Fruit fly (Drosophila melanogaster) whole organism, embryonic: ENCODE measurements around the gene VhaM9.7-c.
A peak's percentile ranks its signal among the peaks of the same experiment; 100 is the strongest.

Source experiments
- Adf1 ChIP-seq: fragments of 200-800 bp; sonication (Bioruptor generic); IDR thresholded peaks from 2 replicates; pipeline ENCODE4 v1.3.6; 2022; ENCODE audit warnings: missing biosample characterization, missing genetic modification characterization
- Asciz ChIP-seq: fragments of 200-800 bp; sonication (Bioruptor generic); optimal IDR thresholded peaks from 2 replicates; lab custom pipeline; 2017; ENCODE audit warnings: missing biosample characterization, mild to moderate bottlenecking, missing genetic modification characterization, missing genetic modification reagents
- Bgb ChIP-seq: fragments of 200-800 bp; sonication (Bioruptor generic); IDR thresholded peaks from 2 replicates; pipeline ENCODE4 v1.3.6; 2022; ENCODE audit warnings: missing biosample characterization, missing genetic modification characterization; ENCODE audit not compliant: partially characterized antibody
- CG10321 ChIP-seq: fragments of 200-800 bp; sonication (Bioruptor generic); IDR thresholded peaks from 2 replicates; pipeline ENCODE4 v1.3.6; 2022; ENCODE audit warnings: missing biosample characterization, missing genetic modification characterization
- CG11560 ChIP-seq: fragments of 200-800 bp; sonication (Bioruptor generic); IDR thresholded peaks from 3 replicates; pipeline ENCODE4 v1.3.6; 2022; ENCODE audit warnings: missing biosample characterization, missing genetic modification characterization
- CG12236 ChIP-seq: fragments of 200-800 bp; sonication (Bioruptor generic); optimal IDR thresholded peaks from 2 replicates; lab custom pipeline; 2016; ENCODE audit warnings: missing biosample characterization, missing genetic modification characterization
- CG12391 ChIP-seq: fragments of 200-800 bp; sonication (Bioruptor generic); optimal IDR thresholded peaks from 3 replicates; lab custom pipeline; 2018; ENCODE audit warnings: missing biosample characterization, mild to moderate bottlenecking, missing genetic modification characterization, moderate library complexity
- CG13287 ChIP-seq: fragments of 200-800 bp; sonication (Bioruptor generic); IDR thresholded peaks from 2 replicates; pipeline ENCODE4 v1.3.6; 2022; ENCODE audit warnings: missing biosample characterization, missing genetic modification characterization; ENCODE audit not compliant: partially characterized antibody
- CG15011 ChIP-seq: fragments of 200-800 bp; sonication (Bioruptor generic); optimal IDR thresholded peaks from 3 replicates; lab custom pipeline; 2018; ENCODE audit warnings: missing biosample characterization, mild to moderate bottlenecking, missing genetic modification characterization
- CG1602 ChIP-seq: fragments of 200-800 bp; sonication (Bioruptor generic); optimal IDR thresholded peaks from 3 replicates; lab custom pipeline; 2016; ENCODE audit warnings: missing biosample characterization, missing genetic modification characterization
- CG17328 ChIP-seq: fragments of 200-800 bp; sonication (Bioruptor generic); IDR thresholded peaks from 2 replicates; pipeline ENCODE4 v1.3.6; 2022; ENCODE audit warnings: missing biosample characterization, missing genetic modification characterization
- CG18476 ChIP-seq: fragments of 200-800 bp; sonication (Bioruptor generic); optimal IDR thresholded peaks from 2 replicates; lab custom pipeline; 2016; ENCODE audit warnings: missing biosample characterization, mild to moderate bottlenecking, missing genetic modification characterization
- CG42726 ChIP-seq: fragments of 200-800 bp; sonication (Bioruptor generic); IDR thresholded peaks from 2 replicates; pipeline ENCODE4 v1.3.6; 2022; ENCODE audit warnings: missing biosample characterization, missing genetic modification characterization; ENCODE audit not compliant: partially characterized antibody
- CG6791 ChIP-seq: fragments of 200-800 bp; sonication (Bioruptor generic); IDR thresholded peaks from 3 replicates; pipeline ENCODE4 v1.3.6; 2022; ENCODE audit warnings: missing biosample characterization, missing genetic modification characterization; ENCODE audit not compliant: partially characterized antibody
- CG7556 ChIP-seq: fragments of 200-800 bp; sonication (Bioruptor generic); optimal IDR thresholded peaks from 2 replicates; lab custom pipeline; 2017; ENCODE audit warnings: missing biosample characterization, mild to moderate bottlenecking, missing genetic modification characterization
- CG8478 ChIP-seq: fragments of >200 bp; optimal IDR thresholded peaks from 2 replicates; lab custom pipeline; 2018
- Chrac-16 ChIP-seq: fragments of 200-800 bp; sonication (Bioruptor generic); optimal IDR thresholded peaks from 3 replicates; lab custom pipeline; 2016; ENCODE audit warnings: missing biosample characterization, missing genetic modification characterization
- E2f1 ChIP-seq: fragments of 200-800 bp; sonication (Bioruptor generic); IDR thresholded peaks from 2 replicates; pipeline ENCODE4 v1.3.6; 2022; ENCODE audit warnings: missing biosample characterization, missing genetic modification characterization
- GATAe ChIP-seq: fragments of 200-800 bp; sonication (Bioruptor generic); conservative IDR thresholded peaks from 2 replicates; pipeline ENCODE4 v1.3.6; 2022; ENCODE audit warnings: missing biosample characterization, missing genetic modification characterization
- HLHmδ ChIP-seq: fragments of 200-800 bp; sonication (Bioruptor generic); optimal IDR thresholded peaks from 2 replicates; lab custom pipeline; 2018; ENCODE audit warnings: missing biosample characterization, mild to moderate bottlenecking, missing genetic modification characterization, moderate library complexity
- Hand ChIP-seq: fragments of 200-800 bp; sonication (Bioruptor generic); optimal IDR thresholded peaks from 2 replicates; lab custom pipeline; 2017; ENCODE audit warnings: mild to moderate bottlenecking, missing biosample characterization, missing genetic modification reagents, missing genetic modification characterization
- Hr39 ChIP-seq: fragments of >200 bp; optimal IDR thresholded peaks from 2 replicates; lab custom pipeline; 2017
- Hsf ChIP-seq: fragments of 200-800 bp; sonication (Bioruptor generic); optimal IDR thresholded peaks from 3 replicates; lab custom pipeline; 2016; ENCODE audit warnings: missing biosample characterization, missing genetic modification characterization
- NK7.1 ChIP-seq: fragments of 200-800 bp; sonication (Bioruptor generic); optimal IDR thresholded peaks from 3 replicates; lab custom pipeline; 2016; ENCODE audit warnings: missing biosample characterization, missing genetic modification characterization
- Oli ChIP-seq: fragments of 200-800 bp; sonication (Bioruptor generic); optimal IDR thresholded peaks from 2 replicates; lab custom pipeline; 2018; ENCODE audit warnings: missing biosample characterization, mild to moderate bottlenecking, missing genetic modification characterization, moderate library complexity
- PHDP ChIP-seq: fragments of 200-800 bp; sonication (Bioruptor generic); optimal IDR thresholded peaks from 3 replicates; lab custom pipeline; 2018; ENCODE audit warnings: missing biosample characterization, mild to moderate bottlenecking, missing genetic modification characterization, moderate library complexity
- Poxn ChIP-seq: fragments of 200-800 bp; sonication (Bioruptor generic); IDR thresholded peaks from 2 replicates; pipeline ENCODE4 v1.3.6; 2022; ENCODE audit warnings: missing biosample characterization, missing genetic modification characterization
- Sry-β ChIP-seq: fragments of 200-800 bp; sonication (Bioruptor generic); optimal IDR thresholded peaks from 2 replicates; lab custom pipeline; 2018; ENCODE audit warnings: missing biosample characterization, mild to moderate bottlenecking, missing genetic modification characterization, moderate library complexity
- Taf1 ChIP-seq: fragments of 200-800 bp; sonication (Bioruptor generic); IDR thresholded peaks from 2 replicates; pipeline ENCODE4 v1.3.6; 2022; ENCODE audit warnings: missing biosample characterization, missing genetic modification characterization
- Trl ChIP-seq, 3 experiments: fragments of >200 bp in 2 of 3; fragments of 200-800 bp in 1 of 3; sonication (Bioruptor generic) in 1 of 3; optimal IDR thresholded peaks; 2 replicates in 1 of 3; 3 replicates in 2 of 3; lab custom pipeline; 2016 to 2017; ENCODE audit warnings: missing biosample characterization in 1 of 3, missing genetic modification characterization in 1 of 3
- ac ChIP-seq: fragments of 200-800 bp; sonication (Bioruptor generic); optimal IDR thresholded peaks from 3 replicates; lab custom pipeline; 2017; ENCODE audit warnings: missing biosample characterization, mild to moderate bottlenecking, missing genetic modification characterization
- bab2 ChIP-seq: fragments of 200-800 bp; sonication (Bioruptor generic); optimal IDR thresholded peaks from 2 replicates; lab custom pipeline; 2016; ENCODE audit warnings: missing biosample characterization, missing genetic modification characterization
- bigmax ChIP-seq: fragments of 200-800 bp; sonication (Bioruptor generic); optimal IDR thresholded peaks from 2 replicates; lab custom pipeline; 2018; ENCODE audit warnings: missing biosample characterization, mild to moderate bottlenecking, missing genetic modification characterization
- cato ChIP-seq: fragments of 200-800 bp; sonication (Bioruptor generic); optimal IDR thresholded peaks from 2 replicates; lab custom pipeline; 2016; ENCODE audit warnings: missing biosample characterization, missing genetic modification characterization, borderline replicate concordance
- dan ChIP-seq: fragments of 200-800 bp; sonication (Bioruptor generic); IDR thresholded peaks from 2 replicates; pipeline ENCODE4 v1.3.6; 2022; ENCODE audit warnings: missing biosample characterization, missing genetic modification characterization
- ftz-f1 ChIP-seq: fragments of 200-800 bp; sonication (Bioruptor generic); optimal IDR thresholded peaks from 2 replicates; lab custom pipeline; 2016; ENCODE audit warnings: missing biosample characterization, missing genetic modification characterization
- gt ChIP-seq: fragments of 200-800 bp; sonication (Bioruptor generic); IDR thresholded peaks from 2 replicates; pipeline ENCODE4 v1.3.6; 2022; ENCODE audit warnings: missing biosample characterization, missing genetic modification characterization
- jing ChIP-seq: fragments of 200-800 bp; sonication (Bioruptor generic); optimal IDR thresholded peaks from 2 replicates; lab custom pipeline; 2018; ENCODE audit warnings: missing biosample characterization, mild to moderate bottlenecking, missing genetic modification characterization
- kni ChIP-seq: fragments of 200-800 bp; sonication (Bioruptor generic); optimal IDR thresholded peaks from 3 replicates; lab custom pipeline; 2017; ENCODE audit warnings: mild to moderate bottlenecking, missing biosample characterization, missing genetic modification reagents, missing genetic modification characterization
- lola ChIP-seq, 3 experiments: fragments of >200 bp in 2 of 3; fragments of 200-800 bp in 1 of 3; sonication (Bioruptor generic) in 1 of 3; optimal IDR thresholded peaks; 2 replicates each; lab custom pipeline; 2017 to 2019; ENCODE audit warnings: missing biosample characterization in 3 of 3, missing genetic modification characterization in 3 of 3, mild to moderate bottlenecking in 1 of 3, moderate library complexity in 1 of 3
- lov ChIP-seq, 2 experiments: fragments of 200-800 bp in 1 of 2; fragments of >200 bp in 1 of 2; sonication (Bioruptor generic) in 1 of 2; IDR thresholded peaks in 1 of 2; optimal IDR thresholded peaks in 1 of 2; 2 replicates in 1 of 2; 3 replicates in 1 of 2; pipeline versions ENCODE4 v1.3.6 to Lab custom; 2017 to 2022; ENCODE audit warnings: missing biosample characterization in 1 of 2, missing genetic modification characterization in 1 of 2
- mirr ChIP-seq: fragments of 200-800 bp; sonication (Bioruptor generic); optimal IDR thresholded peaks from 3 replicates; lab custom pipeline; 2018; ENCODE audit warnings: missing biosample characterization, mild to moderate bottlenecking, missing genetic modification characterization
- mld ChIP-seq: fragments of 200-800 bp; sonication (Bioruptor generic); IDR thresholded peaks from 3 replicates; pipeline ENCODE4 v1.3.6; 2022; ENCODE audit warnings: missing biosample characterization, missing genetic modification characterization; ENCODE audit not compliant: partially characterized antibody
- nerfin-1 ChIP-seq: fragments of 200-800 bp; sonication (Bioruptor generic); optimal IDR thresholded peaks from 3 replicates; lab custom pipeline; 2019; ENCODE audit warnings: missing biosample characterization, mild to moderate bottlenecking, missing genetic modification characterization, moderate library complexity
- nom ChIP-seq: fragments of 200-800 bp; sonication (Bioruptor generic); optimal IDR thresholded peaks from 2 replicates; lab custom pipeline; 2017; ENCODE audit warnings: missing biosample characterization, missing genetic modification characterization, mild to moderate bottlenecking, moderate library complexity, missing genetic modification reagents
- pum ChIP-seq: fragments of 200-800 bp; sonication (Bioruptor generic); optimal IDR thresholded peaks from 2 replicates; lab custom pipeline; 2016; ENCODE audit warnings: missing biosample characterization, missing genetic modification characterization
- rib ChIP-seq: fragments of 200-800 bp; sonication (Bioruptor generic); IDR thresholded peaks from 2 replicates; pipeline ENCODE4 v1.3.6; 2022; ENCODE audit warnings: missing biosample characterization, missing genetic modification characterization
- salm ChIP-seq: fragments of 200-800 bp; sonication (Bioruptor generic); optimal IDR thresholded peaks from 2 replicates; lab custom pipeline; 2018; ENCODE audit warnings: missing biosample characterization, mild to moderate bottlenecking, missing genetic modification characterization
- sc ChIP-seq, 3 experiments: fragments of >200 bp in 2 of 3; fragments of 200-800 bp in 1 of 3; sonication (Bioruptor generic) in 1 of 3; optimal IDR thresholded peaks; 2 replicates in 2 of 3; 3 replicates in 1 of 3; lab custom pipeline; 2017; ENCODE audit warnings: mild to moderate bottlenecking in 1 of 3, missing biosample characterization in 1 of 3, missing genetic modification characterization in 1 of 3, missing genetic modification reagents in 1 of 3
- sens-2 ChIP-seq: fragments of 200-800 bp; sonication (Bioruptor generic); IDR thresholded peaks from 2 replicates; pipeline ENCODE4 v1.3.6; 2022; ENCODE audit warnings: missing biosample characterization, missing genetic modification characterization

The VhaM9.7-c gene

DNA sequence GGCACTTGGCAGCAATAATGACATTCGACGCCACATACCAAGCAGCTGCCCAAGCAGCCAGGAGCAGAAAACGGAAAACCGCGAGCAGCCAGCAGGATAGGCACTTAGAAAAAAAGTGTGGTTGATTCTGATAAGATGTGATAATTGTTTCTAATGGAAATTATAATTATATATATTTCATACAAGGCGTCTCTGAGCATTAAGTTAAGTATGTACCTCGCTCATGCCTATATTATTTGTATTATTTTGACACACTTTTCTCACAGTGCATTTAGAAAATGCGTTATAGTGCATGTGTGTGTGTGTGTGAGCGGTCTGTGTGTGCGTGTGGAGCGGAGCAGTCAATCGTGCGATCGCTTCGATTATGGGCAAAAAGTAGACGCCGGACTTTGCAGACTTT, 28.3 kb downstream of the VhaM9.7-c start (continued):
- TF ChIP-seq lola (GFP tag; optimal IDR thresholded peaks at IDR 0.05; lab: Kevin White, UChicago) (peak in 1 of 3 experiments; percentile 58), NK7.1 (GFP tag; lab: Kevin White, UChicago) (no peak), CG12391 (tag; lab: Kevin White, UChicago) (peak; percentile 34), CG17328 (GFP tag; lab: Robert Waterston, UW) (no peak), CG12236 (GFP tag; lab: Kevin White, UChicago) (no peak), CG13287 (no peak), Hr39 (lab: Kevin White, UChicago) (no peak), CG1602 (GFP tag; lab: Kevin White, UChicago) (peak; percentile 33), Oli (tag; lab: Kevin White, UChicago) (peak; percentile 13), Sry-β (GFP tag; lab: Kevin White, UChicago) (no peak), sens-2 (GFP tag; lab: Robert Waterston, UW) (no peak), salm (tag; lab: Kevin White, UChicago) (no peak), nom (GFP tag; lab: Kevin White, UChicago) (peak; percentile 19), CG18476 (GFP tag; lab: Kevin White, UChicago) (no peak), gt (no peak), Taf1 (GFP tag; lab: Robert Waterston, UW) (no peak), Poxn (GFP tag; lab: Robert Waterston, UW) (no peak), CG15011 (GFP tag; lab: Kevin White, UChicago) (no peak), bigmax (GFP tag; lab: Kevin White, UChicago) (no peak), PHDP (no peak), CG6791 (GFP tag; lab: Robert Waterston, UW) (no peak), Adf1 (no peak), lov (optimal IDR thresholded peaks at IDR 0.05; lab: Kevin White, UChicago) (no peak), lov (GFP tag; IDR thresholded peaks at IDR 0.05; lab: Robert Waterston, UW) (0 out of 3 replicates have a peak, but pooled peaks have one; percentile 17), jing (GFP tag; lab: Kevin White, UChicago) (no peak), Asciz (GFP tag; lab: Kevin White, UChicago) (no peak), ftz-f1 (no peak), CG10321 (GFP tag; lab: Robert Waterston, UW) (no peak), dan (0 out of 2 replicates have a peak, but pooled peaks have one; percentile 30), bab2 (no peak), rib (GFP tag; lab: Robert Waterston, UW) (no peak), mld (GFP tag; lab: Robert Waterston, UW) (no peak), CG7556 (GFP tag; lab: Kevin White, UChicago) (no peak), nerfin-1 (tag; lab: Kevin White, UChicago) (no peak), Bgb (GFP tag; lab: Robert Waterston, UW) (no peak), Trl (optimal IDR thresholded peaks at IDR 0.05; lab: Kevin White, UChicago) (no peak), Trl (GFP tag; optimal IDR thresholded peaks at IDR 0.05; lab: Kevin White, UChicago) (no peak), Hsf (GFP tag; lab: Kevin White, UChicago) (no peak), kni (GFP tag; lab: Kevin White, UChicago) (no peak), CG8478 (lab: Kevin White, UChicago) (no peak), sc (optimal IDR thresholded peaks at IDR 0.05; lab: Kevin White, UChicago) (no peak), sc (GFP tag; optimal IDR thresholded peaks at IDR 0.05; lab: Kevin White, UChicago) (peak; percentile 14), mirr (GFP tag; lab: Kevin White, UChicago) (no peak), pum (GFP tag; lab: Kevin White, UChicago) (no peak), Chrac-16 (GFP tag; lab: Kevin White, UChicago) (peak; percentile 45), E2f1 (GFP tag; lab: Robert Waterston, UW) (peak; percentile 17; the same call in 1 of the 2 replicates), HLHmδ (GFP tag; lab: Kevin White, UChicago) (no peak), CG11560 (tag; lab: Robert Waterston, UW) (no peak), Hand (GFP tag; lab: Kevin White, UChicago) (no peak), GATAe (GFP tag; lab: Robert Waterston, UW) (no peak), CG42726 (GFP tag; lab: Robert Waterston, UW) (no peak), cato (GFP tag; lab: Kevin White, UChicago) (no peak), ac (GFP tag; lab: Kevin White, UChicago) (peak; percentile 39)
